Fruit fly (Drosophila melanogaster) S2 (cell line): ENCODE data around the gene Naa80.

Experiments used
- CG8478 ChIP-seq: fragments of >200 bp; optimal IDR thresholded peaks from 2 replicates; lab custom pipeline; 2018
- CTCF ChIP-seq, 2 experiments: fragments of >200 bp; optimal IDR thresholded peaks; 2 replicates each; lab custom pipeline; 2018

- no peak for TF ChIP-seq CTCF (optimal IDR thresholded peaks at IDR 0.05; lab: Kevin White, UChicago)
- no peak for TF ChIP-seq CG8478
Measured at dm6 chr3R:9812447-9812846, 44.8 kb downstream of the Naa80 start, which contains the start of gene CG8534.
